Fruit fly (Drosophila melanogaster) S2 (cell line): ENCODE results near the gene Cchl.

Experiments used
- CG8478 ChIP-seq: fragments of >200 bp; optimal IDR thresholded peaks from 2 replicates; lab custom pipeline; 2018
- CTCF ChIP-seq, 2 experiments: fragments of >200 bp; optimal IDR thresholded peaks; 2 replicates each; lab custom pipeline; 2018

DNA sequence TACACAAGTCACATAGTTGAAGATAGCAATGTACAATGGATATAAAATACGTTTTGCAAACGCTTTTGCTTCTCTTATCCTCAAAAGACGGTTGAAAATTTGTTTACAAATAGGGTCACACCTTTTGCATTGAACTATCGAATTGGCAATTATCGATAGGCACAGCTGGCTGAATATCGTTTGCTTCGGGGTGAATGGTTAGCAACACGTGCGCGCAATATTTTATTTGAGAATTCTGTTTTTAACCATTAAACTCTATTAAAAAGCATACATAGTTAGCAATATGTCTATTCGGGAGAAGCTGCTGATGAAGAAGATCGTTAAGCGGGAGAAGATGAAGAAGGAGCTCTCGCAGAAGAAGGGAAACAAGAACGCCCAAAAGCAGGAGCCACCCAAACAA lies 8.3 kb upstream of the Cchl start:
- TF ChIP-seq CTCF (optimal IDR thresholded peaks at IDR 0.05; lab: Kevin White, UChicago): peak in 1 of 2 experiments; percentile 26
- no peak for TF ChIP-seq CG8478 (lab: Kevin White, UChicago)
